Fruit fly (Drosophila melanogaster): ENCODE data around the gene mtgo.

The mtgo gene

dm6 chr2L:16495193-16495780 lies 49.5 kb upstream of the mtgo start (continued):
- TF ChIP-seq CG6163 (GFP tag; IDR thresholded peaks at IDR 0.05), result peak; percentile 81
- peak; percentile 93 for TF ChIP-seq CG1621 (tag; optimal IDR thresholded peaks at IDR 0.05)
- peak; percentile 49 for TF ChIP-seq dac (GFP tag; optimal IDR thresholded peaks at IDR 0.05)
- no peak for TF ChIP-seq ss (GFP tag; optimal IDR thresholded peaks at IDR 0.05)
- peak; percentile 59 for TF ChIP-seq Eip75B (GFP tag; optimal IDR thresholded peaks at IDR 0.05)
- TF ChIP-seq CG6792 (GFP tag; optimal IDR thresholded peaks at IDR 0.05), result peak; percentile 92
- TF ChIP-seq Sox102F (GFP tag; optimal IDR thresholded peaks at IDR 0.05), result peak; percentile 82
- peak; percentile 83 for TF ChIP-seq lz (GFP tag; optimal IDR thresholded peaks at IDR 0.05)
- TF ChIP-seq CG16779 (tag; optimal IDR thresholded peaks at IDR 0.05), result peak; percentile 86
- no peak for TF ChIP-seq CG6808 (GFP tag; optimal IDR thresholded peaks at IDR 0.05)
- no peak for TF ChIP-seq Blimp-1 (GFP tag; optimal IDR thresholded peaks at IDR 0.05)
- TF ChIP-seq CG15336 (GFP tag; IDR thresholded peaks at IDR 0.05), result peak; percentile 98
- peak; percentile 74 for TF ChIP-seq vri (GFP tag; optimal IDR thresholded peaks at IDR 0.05)

dm6 chr2L:16497196-16497595 lies 47.6 kb upstream of the mtgo start:
- TF ChIP-seq salr (GFP tag; optimal IDR thresholded peaks at IDR 0.05) (no peak), Eip78C (GFP tag) (peak; percentile 28), lz (GFP tag; optimal IDR thresholded peaks at IDR 0.05) (no peak), spab (GFP tag; optimal IDR thresholded peaks at IDR 0.05) (no peak), CG15336 (GFP tag; IDR thresholded peaks at IDR 0.05) (peak; percentile 72), CG8632 (GFP tag; optimal IDR thresholded peaks at IDR 0.05) (no peak), achi (GFP tag; optimal IDR thresholded peaks at IDR 0.05) (peak; percentile 8), Sox14 (GFP tag; optimal IDR thresholded peaks at IDR 0.05) (no peak), CG4318 (GFP tag; optimal IDR thresholded peaks at IDR 0.05) (no peak), Hr39 (GFP tag; optimal IDR thresholded peaks at IDR 0.05) (no peak), CG8119 (GFP tag; IDR thresholded peaks at IDR 0.05) (peak; percentile 55; the same call in 1 of the 3 replicates), dsx (GFP tag; optimal IDR thresholded peaks at IDR 0.05; ENCODE audit: poor library complexity, severe bottlenecking) (no peak), CG6276 (GFP tag; optimal IDR thresholded peaks at IDR 0.05) (peak; percentile 4), Ets96B (tag; optimal IDR thresholded peaks at IDR 0.05) (no peak), net (GFP tag; optimal IDR thresholded peaks at IDR 0.05) (no peak), CG3032 (tag; optimal IDR thresholded peaks at IDR 0.05) (no peak), CG34406 (GFP tag; optimal IDR thresholded peaks at IDR 0.05) (no peak), topi (GFP tag; optimal IDR thresholded peaks at IDR 0.05) (no peak), Eip93F (GFP tag; optimal IDR thresholded peaks at IDR 0.05) (no peak), CG16779 (tag; optimal IDR thresholded peaks at IDR 0.05) (no peak), Blimp-1 (GFP tag; optimal IDR thresholded peaks at IDR 0.05) (no peak), Hr4 (GFP tag; optimal IDR thresholded peaks at IDR 0.05) (peak; percentile 31), CG9139 (GFP tag; optimal IDR thresholded peaks at IDR 0.05) (no peak), Ets21C (GFP tag; optimal IDR thresholded peaks at IDR 0.05) (no peak), Eip75B (GFP tag; optimal IDR thresholded peaks at IDR 0.05) (no peak), CG8319 (GFP tag; optimal IDR thresholded peaks at IDR 0.05) (no peak), CG11294 (GFP tag; IDR thresholded peaks at IDR 0.05) (no peak), Sox102F (GFP tag; optimal IDR thresholded peaks at IDR 0.05) (no peak), eg (GFP tag; IDR thresholded peaks at IDR 0.05) (peak; percentile 54; the same call in 2 of the 3 replicates), cyc (GFP tag; optimal IDR thresholded peaks at IDR 0.05) (no peak), OdsH (GFP tag; optimal IDR thresholded peaks at IDR 0.05) (no peak), CG3919 (GFP tag; optimal IDR thresholded peaks at IDR 0.05) (no peak), CG6792 (GFP tag; optimal IDR thresholded peaks at IDR 0.05) (no peak)

- TF ChIP-seq CG3919 (GFP tag; optimal IDR thresholded peaks at IDR 0.05) (peak; percentile 26), CG31627 (GFP tag; optimal IDR thresholded peaks at IDR 0.05) (peak; percentile 63), Sox14 (GFP tag; optimal IDR thresholded peaks at IDR 0.05) (peak; percentile 46), fd59A (GFP tag; optimal IDR thresholded peaks at IDR 0.05) (no peak), cyc (GFP tag; optimal IDR thresholded peaks at IDR 0.05) (peak; percentile 54), CG9139 (GFP tag; optimal IDR thresholded peaks at IDR 0.05) (no peak), Eip75B (GFP tag; optimal IDR thresholded peaks at IDR 0.05) (peak; percentile 32), Lpt (GFP tag; optimal IDR thresholded peaks at IDR 0.05) (peak; percentile 58), acj6 (GFP tag; optimal IDR thresholded peaks at IDR 0.05) (peak; percentile 43), CG4318 (GFP tag; optimal IDR thresholded peaks at IDR 0.05) (no peak), Met (GFP tag; optimal IDR thresholded peaks at IDR 0.05) (peak; percentile 43), Hr4 (GFP tag; optimal IDR thresholded peaks at IDR 0.05) (peak; percentile 68), CG34406 (GFP tag; optimal IDR thresholded peaks at IDR 0.05) (no peak), Sox102F (GFP tag; optimal IDR thresholded peaks at IDR 0.05) (peak; percentile 48), Sox15 (GFP tag; optimal IDR thresholded peaks at IDR 0.05) (peak; percentile 8), Smox (GFP tag; optimal IDR thresholded peaks at IDR 0.05) (peak; percentile 53), CG6163 (GFP tag; IDR thresholded peaks at IDR 0.05) (peak; percentile 25; the same call in 1 of the 3 replicates), dac (GFP tag; optimal IDR thresholded peaks at IDR 0.05) (no peak), Ets96B (tag; optimal IDR thresholded peaks at IDR 0.05) (no peak), Eip78C (GFP tag) (peak; percentile 81), Eip93F (GFP tag; optimal IDR thresholded peaks at IDR 0.05) (no peak), lz (GFP tag; optimal IDR thresholded peaks at IDR 0.05) (peak; percentile 57), CG8319 (GFP tag; optimal IDR thresholded peaks at IDR 0.05) (no peak)
Measured at dm6 chr2L:16498100-16498499, 46.7 kb upstream of the mtgo start.

Data from whole organism, prepupa.